Worm (Caenorhabditis elegans) whole organism, young adult: ENCODE data around the gene fbxa-115.

ENCODE experiments used
- B0336.3 ChIP-seq: fragments of 200-800 bp; sonication (Bioruptor generic); IDR thresholded peaks from 2 replicates; pipeline ENCODE4 v1.3.6; 2022; ENCODE audit warnings: missing genetic modification characterization, missing compliant biosample characterization
- C06A6.2 ChIP-seq: fragments of 200-800 bp; sonication (Bioruptor generic); conservative IDR thresholded peaks from 2 replicates; pipeline ENCODE4 v1.3.6; 2022; ENCODE audit warnings: missing genetic modification characterization, missing compliant biosample characterization
- C17E4.6 ChIP-seq: fragments of 200-800 bp; sonication (Bioruptor generic); IDR thresholded peaks from 2 replicates; pipeline ENCODE4 v1.3.6; 2022; ENCODE audit warnings: missing genetic modification reagents, missing genetic modification characterization, missing compliant biosample characterization
- D2030.7 ChIP-seq: fragments of 200-800 bp; sonication (Bioruptor generic); IDR thresholded peaks from 2 replicates; pipeline ENCODE4 v1.3.6; 2022; ENCODE audit warnings: missing genetic modification reagents, missing genetic modification characterization, missing compliant biosample characterization
- F22D6.2 ChIP-seq: sonication (generic microtip); optimal IDR thresholded peaks from 2 replicates; lab custom pipeline; 2016; ENCODE audit warnings: mild to moderate bottlenecking, missing genetic modification characterization, missing compliant biosample characterization
- F23B12.7 ChIP-seq: sonication (generic microtip); optimal IDR thresholded peaks from 2 replicates; lab custom pipeline; 2017; ENCODE audit warnings: missing genetic modification characterization, mild to moderate bottlenecking, missing compliant biosample characterization, antibody characterized with exemption, moderate library complexity; ENCODE audit not compliant: insufficient read depth
- F33H1.4 ChIP-seq: fragments of 200-800 bp; sonication (Bioruptor generic); IDR thresholded peaks from 2 replicates; pipeline ENCODE4 v1.3.6; 2022; ENCODE audit warnings: missing genetic modification reagents, missing genetic modification characterization, missing compliant biosample characterization
- F55B11.4 ChIP-seq: sonication (generic microtip); optimal IDR thresholded peaks from 2 replicates; lab custom pipeline; 2016; ENCODE audit warnings: missing compliant biosample characterization, missing genetic modification characterization, borderline replicate concordance; ENCODE audit not compliant: insufficient read depth
- K11D2.4 ChIP-seq: fragments of 200-800 bp; sonication (Bioruptor generic); IDR thresholded peaks from 2 replicates; pipeline ENCODE4 v1.3.6; 2022; ENCODE audit warnings: missing genetic modification reagents, missing genetic modification characterization, missing compliant biosample characterization
- T07F8.4 ChIP-seq: sonication (generic microtip); optimal IDR thresholded peaks from 2 replicates; lab custom pipeline; 2016; ENCODE audit warnings: mild to moderate bottlenecking, missing genetic modification characterization, moderate library complexity, missing compliant biosample characterization
- Y53G8AR.9 ChIP-seq: fragments of 200-800 bp; sonication (Bioruptor generic); conservative IDR thresholded peaks from 2 replicates; pipeline ENCODE4 v1.3.6; 2022; ENCODE audit warnings: missing genetic modification reagents, missing genetic modification characterization, missing compliant biosample characterization
- Y95B8A.8 ChIP-seq: fragments of 200-800 bp; sonication (Bioruptor generic); IDR thresholded peaks from 2 replicates; pipeline ENCODE4 v1.3.6; 2022; ENCODE audit warnings: missing genetic modification reagents, missing genetic modification characterization, missing compliant biosample characterization
- ZK185.1 ChIP-seq: sonication (generic microtip); optimal IDR thresholded peaks from 2 replicates; lab custom pipeline; 2016; ENCODE audit warnings: mild to moderate bottlenecking, missing genetic modification characterization, missing compliant biosample characterization; ENCODE audit not compliant: poor library complexity, severe bottlenecking
- aptf-2 ChIP-seq: fragments of 200-800 bp; sonication (Bioruptor generic); conservative IDR thresholded peaks from 2 replicates; pipeline ENCODE4 v1.3.6; 2022; ENCODE audit warnings: missing genetic modification reagents, missing genetic modification characterization, missing compliant biosample characterization
- aptf-3 ChIP-seq: fragments of 200-800 bp; sonication (Bioruptor generic); IDR thresholded peaks from 2 replicates; pipeline ENCODE4 v1.3.6; 2022; ENCODE audit warnings: missing genetic modification characterization, missing compliant biosample characterization
- atf-7 ChIP-seq: sonication (generic microtip); optimal IDR thresholded peaks from 2 replicates; lab custom pipeline; 2017; ENCODE audit warnings: mild to moderate bottlenecking, missing genetic modification characterization, missing compliant biosample characterization
- athp-1 ChIP-seq: sonication (generic microtip); optimal IDR thresholded peaks from 2 replicates; lab custom pipeline; 2017; ENCODE audit warnings: mild to moderate bottlenecking, missing genetic modification characterization, missing compliant biosample characterization
- attf-6 ChIP-seq: fragments of 200-800 bp; sonication (Bioruptor generic); IDR thresholded peaks from 2 replicates; pipeline ENCODE4 v1.3.6; 2022; ENCODE audit warnings: missing genetic modification reagents, missing genetic modification characterization, missing compliant biosample characterization
- bed-2 ChIP-seq: fragments of 200-800 bp; sonication (Bioruptor generic); IDR thresholded peaks from 2 replicates; pipeline ENCODE4 v1.3.6; 2022; ENCODE audit warnings: missing genetic modification reagents, missing genetic modification characterization, missing compliant biosample characterization
- ceh-27 ChIP-seq: fragments of 200-800 bp; sonication (Bioruptor generic); optimal IDR thresholded peaks from 2 replicates; lab custom pipeline; 2018; ENCODE audit warnings: mild to moderate bottlenecking, missing genetic modification characterization, moderate library complexity, missing compliant biosample characterization
- dox-1 ChIP-seq: fragments of 200-800 bp; sonication (Bioruptor generic); IDR thresholded peaks from 2 replicates; pipeline ENCODE4 v1.3.6; 2022; ENCODE audit warnings: missing genetic modification reagents, missing genetic modification characterization, missing compliant biosample characterization
- dpff-1 ChIP-seq: sonication (generic microtip); optimal IDR thresholded peaks from 2 replicates; lab custom pipeline; 2017; ENCODE audit warnings: mild to moderate bottlenecking, missing genetic modification characterization, missing compliant biosample characterization
- dpl-1 ChIP-seq: fragments of 150-350 bp; optimal IDR thresholded peaks from 2 replicates; lab custom pipeline; 2014; ENCODE audit warnings: missing biosample characterization, missing genetic modification reagents, missing genetic modification characterization
- egl-44 ChIP-seq: fragments of 200-800 bp; sonication (Bioruptor generic); IDR thresholded peaks from 2 replicates; pipeline ENCODE4 v1.3.6; 2022; ENCODE audit warnings: missing genetic modification reagents, missing genetic modification characterization, missing compliant biosample characterization
- ekl-4 ChIP-seq: fragments of 200-800 bp; sonication (Bioruptor generic); IDR thresholded peaks from 2 replicates; pipeline ENCODE4 v1.3.6; 2022; ENCODE audit warnings: missing genetic modification reagents, missing genetic modification characterization, missing compliant biosample characterization
- hmg-1.2 ChIP-seq: fragments of 200-800 bp; sonication (Bioruptor generic); IDR thresholded peaks from 2 replicates; pipeline ENCODE4 v1.3.6; 2022; ENCODE audit warnings: missing genetic modification reagents, missing genetic modification characterization, missing compliant biosample characterization
- hsf-1 ChIP-seq: fragments of 200-800 bp; sonication (Bioruptor generic); IDR thresholded peaks from 2 replicates; pipeline ENCODE4 v1.3.6; 2022; ENCODE audit warnings: missing genetic modification reagents, missing genetic modification characterization, missing compliant biosample characterization
- mel-28 ChIP-seq: sonication (generic microtip); optimal IDR thresholded peaks from 2 replicates; lab custom pipeline; 2016; ENCODE audit warnings: borderline replicate concordance, mild to moderate bottlenecking, missing genetic modification characterization, missing compliant biosample characterization
- mes-4 ChIP-seq: sonication (generic microtip); optimal IDR thresholded peaks from 2 replicates; lab custom pipeline; 2016; ENCODE audit warnings: missing genotype, missing genetic modification characterization, missing compliant biosample characterization
- sdz-38 ChIP-seq: sonication (generic microtip); optimal IDR thresholded peaks from 2 replicates; lab custom pipeline; 2016; ENCODE audit warnings: missing genotype, missing genetic modification characterization, missing compliant biosample characterization
- snpc-3.4 ChIP-seq: sonication (generic microtip); optimal IDR thresholded peaks from 2 replicates; lab custom pipeline; 2017; ENCODE audit warnings: missing genetic modification characterization, mild to moderate bottlenecking, missing compliant biosample characterization, antibody characterized with exemption, moderate library complexity, missing genotype, missing genetic modification reagents
- tbx-9 ChIP-seq: sonication (generic microtip); optimal IDR thresholded peaks from 2 replicates; lab custom pipeline; 2016; ENCODE audit warnings: borderline replicate concordance, missing genetic modification characterization, inconsistent platforms, missing compliant biosample characterization
- zfh-2 ChIP-seq: fragments of 200-800 bp; sonication (Bioruptor generic); conservative IDR thresholded peaks from 2 replicates; pipeline ENCODE4 v1.3.6; 2022; ENCODE audit warnings: missing genetic modification reagents, missing genetic modification characterization, missing compliant biosample characterization
- ztf-18 ChIP-seq: sonication (generic microtip); optimal IDR thresholded peaks from 2 replicates; lab custom pipeline; 2016; ENCODE audit warnings: missing genotype, mild to moderate bottlenecking, missing genetic modification characterization, missing compliant biosample characterization
- ztf-22 ChIP-seq: fragments of 200-800 bp; sonication (Bioruptor generic); optimal IDR thresholded peaks from 2 replicates; lab custom pipeline; 2018; ENCODE audit warnings: mild to moderate bottlenecking, missing genetic modification characterization, moderate library complexity, missing compliant biosample characterization
- ztf-6 ChIP-seq: fragments of 200-800 bp; sonication (Bioruptor generic); IDR thresholded peaks from 2 replicates; pipeline ENCODE4 v1.3.6; 2022; ENCODE audit warnings: missing genetic modification reagents, missing genetic modification characterization, missing compliant biosample characterization

The fbxa-115 gene

DNA sequence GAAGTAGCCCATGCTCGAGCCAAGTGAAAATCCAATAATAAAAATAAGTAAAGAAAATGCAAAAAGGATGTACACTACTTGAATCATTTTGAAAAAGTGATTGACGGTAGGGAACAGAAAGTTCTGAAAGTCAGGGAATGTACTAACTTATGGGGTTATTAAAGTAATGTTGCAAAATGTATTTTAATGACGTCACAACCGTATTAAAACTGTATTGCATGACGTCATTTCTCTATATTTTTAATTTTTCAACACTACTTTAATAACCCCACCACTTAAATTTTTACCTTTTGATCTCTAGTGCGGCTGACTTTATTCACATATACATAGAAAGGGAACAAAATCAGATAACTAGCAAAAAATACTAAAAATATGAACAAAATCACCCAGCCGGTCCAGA is 9.6 kb downstream of the fbxa-115 start:
- TF ChIP-seq F33H1.4, result no peak
- TF ChIP-seq atf-7 (tag; lab: Kevin White, UChicago), result no peak
- no peak for TF ChIP-seq athp-1 (tag; lab: Kevin White, UChicago)
- no peak for TF ChIP-seq K11D2.4 (GFP tag; lab: Robert Waterston, UW)
- no peak for TF ChIP-seq ztf-6
- TF ChIP-seq ceh-27 (GFP tag; lab: Kevin White, UChicago), result no peak
- TF ChIP-seq F22D6.2 (tag; lab: Kevin White, UChicago), result no peak
- TF ChIP-seq dpff-1 (tag; lab: Kevin White, UChicago), result no peak
- no peak for TF ChIP-seq ekl-4 (GFP tag; lab: Robert Waterston, UW)
- TF ChIP-seq C06A6.2 (GFP tag; lab: Robert Waterston, UW), result no peak
- TF ChIP-seq aptf-2 (GFP tag; lab: Robert Waterston, UW), result no peak
- no peak for TF ChIP-seq zfh-2 (GFP tag; lab: Robert Waterston, UW)
- no peak for TF ChIP-seq mes-4 (tag; lab: Kevin White, UChicago)
- no peak for TF ChIP-seq dpl-1 (GFP tag; lab: Kevin White, UChicago)
- TF ChIP-seq egl-44 (GFP tag; lab: Robert Waterston, UW), result no peak
- TF ChIP-seq ztf-18 (tag; lab: Kevin White, UChicago), result no peak
- no peak for TF ChIP-seq sdz-38
- no peak for TF ChIP-seq Y53G8AR.9 (GFP tag; lab: Robert Waterston, UW)
- no peak for TF ChIP-seq mel-28 (tag; lab: Kevin White, UChicago)
- TF ChIP-seq snpc-3.4 (tag; lab: Kevin White, UChicago), result no peak

DNA sequence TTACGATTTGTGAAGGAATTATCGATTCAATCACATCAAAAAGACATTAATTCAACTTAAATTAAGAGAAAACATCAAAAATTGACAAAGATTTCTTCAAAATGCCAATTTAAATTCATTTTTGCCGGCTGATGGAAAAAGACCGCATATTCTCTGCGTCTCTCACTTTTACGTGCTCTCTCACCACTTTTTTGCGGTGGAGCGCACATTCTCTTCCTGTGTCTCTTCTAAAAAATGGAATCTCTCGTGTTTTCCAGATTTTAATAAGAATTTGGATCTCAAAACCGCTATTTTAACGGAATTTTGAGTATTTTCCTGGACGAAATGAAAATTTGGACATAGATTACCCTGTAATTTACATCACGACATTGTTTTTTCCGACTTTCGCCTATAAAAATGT is 11.1 kb downstream of the fbxa-115 start:
- TF ChIP-seq attf-6 (peak; percentile 22; the same call in 1 of the 2 replicates), hmg-1.2 (GFP tag; lab: Robert Waterston, UW) (peak; percentile 96), D2030.7 (GFP tag; lab: Robert Waterston, UW) (peak; percentile 42; the same call in 1 of the 2 replicates)

DNA sequence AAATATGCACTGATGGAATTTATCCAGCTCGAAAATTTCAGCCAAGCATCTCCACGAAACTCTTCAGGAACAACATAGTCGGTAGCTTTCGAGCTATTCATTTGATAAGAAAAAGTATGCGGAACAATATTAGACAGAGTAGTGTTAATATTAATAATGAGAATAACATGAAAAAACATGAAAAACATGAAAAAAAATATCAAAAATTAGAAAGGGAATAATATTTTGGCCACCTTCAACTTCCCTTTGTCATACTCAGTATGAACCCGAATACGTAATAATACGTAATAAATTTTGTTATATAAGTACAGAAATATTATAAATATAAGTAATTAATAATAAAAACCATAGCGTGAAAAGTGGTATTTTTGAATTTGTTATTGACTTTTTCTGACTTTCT is 20.0 kb downstream of the fbxa-115 start, which contains the start of gene srw-39:
Gene srw-39, minus strand, starts transcription at position 101 of the 400 bp plus-strand sequence.
- no peak for TF ChIP-seq B0336.3 (GFP tag; lab: Robert Waterston, UW)
- TF ChIP-seq dox-1 (GFP tag; lab: Robert Waterston, UW), result no peak
- TF ChIP-seq tbx-9 (tag; lab: Kevin White, UChicago), result no peak
- TF ChIP-seq bed-2 (GFP tag; lab: Robert Waterston, UW), result no peak
- TF ChIP-seq F23B12.7 (tag; lab: Kevin White, UChicago), result no peak
- no peak for TF ChIP-seq ZK185.1
- TF ChIP-seq F55B11.4 (tag; lab: Kevin White, UChicago), result no peak
- TF ChIP-seq C17E4.6, result no peak
- TF ChIP-seq aptf-3, result no peak
- TF ChIP-seq T07F8.4, result no peak
- no peak for TF ChIP-seq ztf-22 (GFP tag; lab: Kevin White, UChicago)
- TF ChIP-seq hsf-1 (GFP tag; lab: Robert Waterston, UW), result no peak
- TF ChIP-seq Y95B8A.8, result no peak
